Fruit fly (Drosophila melanogaster) whole organism, embryonic: ENCODE data around the gene Oseg1.
A peak's percentile ranks its signal among the peaks of the same experiment; 100 is the strongest.

Experiments used
- Aef1 ChIP-seq: fragments of 200-800 bp; sonication (Bioruptor generic); IDR thresholded peaks from 3 replicates; pipeline ENCODE4 v1.3.6; 2022; ENCODE audit warnings: missing biosample characterization, missing genetic modification characterization
- Atf6 ChIP-seq: fragments of 200-800 bp; sonication (Bioruptor generic); IDR thresholded peaks from 2 replicates; pipeline ENCODE4 v1.3.6; 2022; ENCODE audit warnings: missing biosample characterization, missing genetic modification characterization
- BEAF-32 ChIP-seq: fragments of 200-800 bp; sonication (Bioruptor generic); optimal IDR thresholded peaks from 3 replicates; lab custom pipeline; 2017; ENCODE audit warnings: missing biosample characterization, missing genetic modification characterization, mild to moderate bottlenecking, moderate library complexity, missing genetic modification reagents
- CG10979 ChIP-seq: fragments of 200-800 bp; sonication (Bioruptor generic); optimal IDR thresholded peaks from 2 replicates; lab custom pipeline; 2018; ENCODE audit warnings: missing biosample characterization, mild to moderate bottlenecking, missing genetic modification characterization, moderate library complexity
- CG11085 ChIP-seq: fragments of 200-800 bp; sonication (Bioruptor generic); IDR thresholded peaks from 2 replicates; pipeline ENCODE4 v1.3.6; 2022; ENCODE audit warnings: missing biosample characterization, missing genetic modification characterization
- CG12155 ChIP-seq: fragments of 200-800 bp; sonication (Bioruptor generic); optimal IDR thresholded peaks from 3 replicates; lab custom pipeline; 2016; ENCODE audit warnings: missing biosample characterization, missing genetic modification characterization
- CG12659 ChIP-seq: fragments of 200-800 bp; sonication (Bioruptor generic); optimal IDR thresholded peaks from 3 replicates; lab custom pipeline; 2017; ENCODE audit warnings: mild to moderate bottlenecking, missing biosample characterization, missing genetic modification reagents, missing genetic modification characterization
- CG14014 ChIP-seq: fragments of 200-800 bp; sonication (Bioruptor generic); IDR thresholded peaks from 2 replicates; pipeline ENCODE4 v1.3.6; 2022; ENCODE audit warnings: missing biosample characterization, missing genetic modification characterization
- CG15514 ChIP-seq: fragments of 200-800 bp; sonication (Bioruptor generic); optimal IDR thresholded peaks from 3 replicates; lab custom pipeline; 2017; ENCODE audit warnings: missing biosample characterization, missing genetic modification characterization, mild to moderate bottlenecking, moderate library complexity, missing genetic modification reagents
- CG15696 ChIP-seq: fragments of 200-800 bp; sonication (Bioruptor generic); optimal IDR thresholded peaks from 2 replicates; lab custom pipeline; 2019; ENCODE audit warnings: missing biosample characterization, mild to moderate bottlenecking, missing genetic modification characterization, moderate library complexity
- CG16779 ChIP-seq: fragments of 200-800 bp; sonication (Bioruptor generic); IDR thresholded peaks from 2 replicates; pipeline ENCODE4 v1.3.6; 2022; ENCODE audit warnings: missing biosample characterization, missing genetic modification characterization
- CG16815 ChIP-seq: fragments of 200-800 bp; sonication (Bioruptor generic); optimal IDR thresholded peaks from 3 replicates; lab custom pipeline; 2017; ENCODE audit warnings: missing biosample characterization, mild to moderate bottlenecking, missing genetic modification characterization
- CG17829 ChIP-seq: fragments of 200-800 bp; optimal IDR thresholded peaks from 2 replicates; lab custom pipeline; 2019; ENCODE audit warnings: missing biosample characterization, mild to moderate bottlenecking, missing genetic modification characterization, moderate library complexity
- CG2116 ChIP-seq: fragments of 200-800 bp; sonication (Bioruptor generic); optimal IDR thresholded peaks from 3 replicates; lab custom pipeline; 2018; ENCODE audit warnings: missing biosample characterization, mild to moderate bottlenecking, missing genetic modification characterization
- CG2889 ChIP-seq: fragments of 200-800 bp; sonication (Bioruptor generic); IDR thresholded peaks from 3 replicates; pipeline ENCODE4 v1.3.6; 2022; ENCODE audit warnings: missing biosample characterization, missing genetic modification characterization
- CG5953 ChIP-seq: fragments of 200-800 bp; sonication (Bioruptor generic); IDR thresholded peaks from 2 replicates; pipeline ENCODE4 v1.3.6; 2022; ENCODE audit warnings: missing biosample characterization, missing genetic modification characterization
- CG6689 ChIP-seq: fragments of 200-800 bp; sonication (Bioruptor generic); IDR thresholded peaks from 2 replicates; pipeline ENCODE4 v1.3.6; 2022; ENCODE audit warnings: missing biosample characterization, missing genetic modification characterization
- CG7271 ChIP-seq: fragments of 200-800 bp; sonication (Bioruptor generic); optimal IDR thresholded peaks from 2 replicates; lab custom pipeline; 2018; ENCODE audit warnings: missing biosample characterization, mild to moderate bottlenecking, missing genetic modification characterization, moderate library complexity
- CG7786 ChIP-seq: fragments of 200-800 bp; sonication (Bioruptor generic); optimal IDR thresholded peaks from 2 replicates; lab custom pipeline; 2016; ENCODE audit warnings: missing biosample characterization, missing genetic modification characterization
- CG7928 ChIP-seq: fragments of 200-800 bp; sonication (Bioruptor generic); optimal IDR thresholded peaks from 2 replicates; lab custom pipeline; 2017; ENCODE audit warnings: missing biosample characterization, mild to moderate bottlenecking, missing genetic modification characterization
- CG8290 ChIP-seq, 3 experiments: fragments of 200-800 bp; sonication (Bioruptor generic); optimal IDR thresholded peaks; 2 replicates each; lab custom pipeline; 2016 to 2019; ENCODE audit warnings: missing biosample characterization in 3 of 3, missing genetic modification characterization in 3 of 3, mild to moderate bottlenecking in 2 of 3, moderate library complexity in 1 of 3
- CG8388 ChIP-seq: fragments of 200-800 bp; sonication (Bioruptor generic); optimal IDR thresholded peaks from 2 replicates; lab custom pipeline; 2019; ENCODE audit warnings: missing biosample characterization, mild to moderate bottlenecking, missing genetic modification characterization, moderate library complexity
- CG9609 ChIP-seq: fragments of 200-800 bp; sonication (Bioruptor generic); optimal IDR thresholded peaks from 3 replicates; lab custom pipeline; 2016; ENCODE audit warnings: missing biosample characterization, missing genetic modification characterization
- CkIIα-i1 ChIP-seq: fragments of 200-800 bp; sonication (Bioruptor generic); IDR thresholded peaks from 2 replicates; pipeline ENCODE4 v1.3.6; 2022; ENCODE audit warnings: missing biosample characterization, missing genetic modification characterization
- D ChIP-seq, 2 experiments: fragments of 200-800 bp in 1 of 2; fragments of >200 bp in 1 of 2; sonication (Bioruptor generic) in 1 of 2; optimal IDR thresholded peaks; 2 replicates in 1 of 2; 3 replicates in 1 of 2; lab custom pipeline; 2017; ENCODE audit warnings: mild to moderate bottlenecking in 1 of 2, missing biosample characterization in 1 of 2, missing genetic modification characterization in 1 of 2, missing genetic modification reagents in 1 of 2
- Doc3 ChIP-seq: fragments of 200-800 bp; sonication (Bioruptor generic); IDR thresholded peaks from 3 replicates; pipeline ENCODE4 v1.3.6; 2022; ENCODE audit warnings: missing biosample characterization, missing genetic modification characterization; ENCODE audit not compliant: partially characterized antibody
- Dp ChIP-seq: fragments of 200-800 bp; sonication (Bioruptor generic); optimal IDR thresholded peaks from 2 replicates; lab custom pipeline; 2018; ENCODE audit warnings: missing biosample characterization, mild to moderate bottlenecking, missing genetic modification characterization, moderate library complexity
- Hr78 ChIP-seq, 2 experiments: fragments of 200-800 bp in 1 of 2; fragments of >200 bp in 1 of 2; sonication (Bioruptor generic) in 1 of 2; optimal IDR thresholded peaks; 2 replicates each; lab custom pipeline; 2017 to 2019; ENCODE audit warnings: missing biosample characterization in 2 of 2, missing genetic modification characterization in 2 of 2, mild to moderate bottlenecking in 1 of 2, moderate library complexity in 1 of 2
- Myb ChIP-seq: fragments of 200-800 bp; sonication (Bioruptor generic); optimal IDR thresholded peaks from 2 replicates; lab custom pipeline; 2016; ENCODE audit warnings: missing biosample characterization, missing genetic modification characterization
- NK7.1 ChIP-seq: fragments of 200-800 bp; sonication (Bioruptor generic); optimal IDR thresholded peaks from 3 replicates; lab custom pipeline; 2016; ENCODE audit warnings: missing biosample characterization, missing genetic modification characterization
- Nf-YB ChIP-seq: fragments of 200-800 bp; sonication (Bioruptor generic); optimal IDR thresholded peaks from 3 replicates; lab custom pipeline; 2019; ENCODE audit warnings: missing biosample characterization, mild to moderate bottlenecking, missing genetic modification characterization, moderate library complexity
- NfI ChIP-seq: fragments of 200-800 bp; sonication (Bioruptor generic); optimal IDR thresholded peaks from 3 replicates; lab custom pipeline; 2018; ENCODE audit warnings: missing biosample characterization, mild to moderate bottlenecking, missing genetic modification characterization, moderate library complexity
- Optix ChIP-seq: fragments of 200-800 bp; sonication (Bioruptor generic); IDR thresholded peaks from 3 replicates; pipeline ENCODE4 v1.3.6; 2022; ENCODE audit warnings: missing biosample characterization, missing genetic modification characterization
- chif ChIP-seq, 2 experiments: fragments of 200-800 bp; sonication (Bioruptor generic); optimal IDR thresholded peaks; 3 replicates each; lab custom pipeline; 2016; ENCODE audit warnings: missing biosample characterization in 2 of 2, missing genetic modification characterization in 2 of 2
- cwo ChIP-seq: fragments of 200-800 bp; sonication (Bioruptor generic); optimal IDR thresholded peaks from 3 replicates; lab custom pipeline; 2017; ENCODE audit warnings: missing biosample characterization, missing genetic modification characterization, mild to moderate bottlenecking, moderate library complexity, missing genetic modification reagents
- eyg ChIP-seq: fragments of 200-800 bp; sonication (Bioruptor generic); optimal IDR thresholded peaks from 3 replicates; lab custom pipeline; 2016; ENCODE audit warnings: missing biosample characterization, missing genetic modification characterization
- gro ChIP-seq: fragments of 200-800 bp; sonication (Bioruptor generic); optimal IDR thresholded peaks from 2 replicates; lab custom pipeline; 2016; ENCODE audit warnings: missing biosample characterization, missing genetic modification characterization
- h ChIP-seq: fragments of >200 bp; optimal IDR thresholded peaks from 2 replicates; lab custom pipeline; 2017
- ham ChIP-seq: fragments of 200-800 bp; sonication (Bioruptor generic); IDR thresholded peaks from 2 replicates; pipeline ENCODE4 v1.3.6; 2022; ENCODE audit warnings: missing biosample characterization, missing genetic modification characterization
- hkb ChIP-seq, 2 experiments: fragments of 200-800 bp in 1 of 2; fragments of >200 bp in 1 of 2; sonication (Bioruptor generic) in 1 of 2; IDR thresholded peaks in 1 of 2; optimal IDR thresholded peaks in 1 of 2; 2 replicates each; pipeline versions ENCODE4 v1.3.6 to Lab custom; 2017 to 2022; ENCODE audit warnings: missing biosample characterization in 1 of 2, missing genetic modification characterization in 1 of 2
- ken ChIP-seq: fragments of 200-800 bp; sonication (Bioruptor generic); IDR thresholded peaks from 3 replicates; pipeline ENCODE4 v1.3.6; 2022; ENCODE audit warnings: missing biosample characterization, missing genetic modification characterization
- lab ChIP-seq: fragments of 200-800 bp; sonication (Bioruptor generic); optimal IDR thresholded peaks from 3 replicates; lab custom pipeline; 2017; ENCODE audit warnings: missing biosample characterization, missing genetic modification characterization, mild to moderate bottlenecking, moderate library complexity, missing genetic modification reagents
- phol ChIP-seq: fragments of 200-800 bp; sonication (Bioruptor generic); optimal IDR thresholded peaks from 3 replicates; lab custom pipeline; 2018; ENCODE audit warnings: missing biosample characterization, mild to moderate bottlenecking, missing genetic modification characterization, moderate library complexity
- psq ChIP-seq: fragments of 200-800 bp; sonication (Bioruptor generic); optimal IDR thresholded peaks from 2 replicates; lab custom pipeline; 2017; ENCODE audit warnings: missing biosample characterization, missing genetic modification characterization
- row ChIP-seq: fragments of 200-800 bp; sonication (Bioruptor generic); IDR thresholded peaks from 3 replicates; pipeline ENCODE4 v1.3.6; 2022; ENCODE audit warnings: missing biosample characterization, missing genetic modification characterization
- sens ChIP-seq: fragments of 200-800 bp; sonication (Bioruptor generic); peaks from one replicate; lab custom pipeline; 2016; ENCODE audit warnings: missing biosample characterization, missing genetic modification characterization
- tap ChIP-seq: fragments of 200-800 bp; optimal IDR thresholded peaks from 3 replicates; lab custom pipeline; 2019; ENCODE audit warnings: missing biosample characterization, mild to moderate bottlenecking, missing genetic modification characterization, moderate library complexity
- tna ChIP-seq: fragments of 200-800 bp; sonication (Bioruptor generic); IDR thresholded peaks from 2 replicates; pipeline ENCODE4 v1.3.6; 2022; ENCODE audit warnings: missing biosample characterization, missing genetic modification characterization; ENCODE audit not compliant: partially characterized antibody
- usp ChIP-seq: fragments of >200 bp; optimal IDR thresholded peaks from 2 replicates; lab custom pipeline; 2017; ENCODE audit warnings: missing biosample characterization, missing genetic modification characterization
- z ChIP-seq: fragments of 200-800 bp; sonication (Bioruptor generic); IDR thresholded peaks from 3 replicates; pipeline ENCODE4 v1.3.6; 2022; ENCODE audit warnings: missing biosample characterization, missing genetic modification characterization
- zfh1 ChIP-seq: fragments of 200-800 bp; sonication (Bioruptor generic); IDR thresholded peaks from 3 replicates; pipeline ENCODE4 v1.3.6; 2022; ENCODE audit warnings: missing biosample characterization, missing genetic modification characterization

The Oseg1 gene

dm6 chr3L:8411439-8411897, 1.2 kb downstream of the Oseg1 start, which contains the start of gene Exo70 (continued):
- TF ChIP-seq eyg (GFP tag; lab: Kevin White, UChicago) = no peak
- peak; percentile 94 for TF ChIP-seq Myb
- no peak for TF ChIP-seq CG9609 (GFP tag; lab: Kevin White, UChicago)
- no peak for TF ChIP-seq NK7.1 (GFP tag; lab: Kevin White, UChicago)
- TF ChIP-seq BEAF-32 (GFP tag; lab: Kevin White, UChicago) = peak; percentile 43
- TF ChIP-seq usp (GFP tag; lab: Kevin White, UChicago) = no peak
- TF ChIP-seq CG12155 (GFP tag; lab: Kevin White, UChicago) = peak; percentile 11
- TF ChIP-seq tap (tag; lab: Kevin White, UChicago) = no peak
- peak; percentile 2 for TF ChIP-seq Dp (GFP tag; lab: Kevin White, UChicago)
- no peak for TF ChIP-seq z (GFP tag; lab: Robert Waterston, UW)
- no peak for TF ChIP-seq chif (GFP tag; optimal IDR thresholded peaks at IDR 0.05; lab: Kevin White, UChicago)
- no peak for TF ChIP-seq ham (GFP tag; lab: Robert Waterston, UW)
- no peak for TF ChIP-seq lab (GFP tag; lab: Kevin White, UChicago)
- TF ChIP-seq gro (GFP tag; lab: Kevin White, UChicago) = no peak
- peak; percentile 66 for TF ChIP-seq CG2116 (GFP tag; lab: Kevin White, UChicago)
- TF ChIP-seq CG8388 (GFP tag; lab: Kevin White, UChicago) = no peak
- TF ChIP-seq row (GFP tag; lab: Robert Waterston, UW) = peak; percentile 85
- peak; percentile 90 for TF ChIP-seq sens
- TF ChIP-seq CG7928 (GFP tag; lab: Kevin White, UChicago) = no peak
- no peak for TF ChIP-seq CG5953 (GFP tag; lab: Robert Waterston, UW)
- no peak for TF ChIP-seq D (optimal IDR thresholded peaks at IDR 0.05; lab: Kevin White, UChicago)
- TF ChIP-seq D (GFP tag; optimal IDR thresholded peaks at IDR 0.05; lab: Kevin White, UChicago) = no peak
- no peak for TF ChIP-seq CG14014 (GFP tag; lab: Robert Waterston, UW)
- TF ChIP-seq Nf-YB = no peak
- TF ChIP-seq psq = no peak
- no peak for TF ChIP-seq CG16779 (GFP tag; lab: Robert Waterston, UW)
- no peak for TF ChIP-seq zfh1
- no peak for TF ChIP-seq CG16815
- TF ChIP-seq CG2889 (GFP tag; lab: Robert Waterston, UW) = no peak
- TF ChIP-seq CkIIα-i1 (GFP tag; lab: Robert Waterston, UW) = no peak
- TF ChIP-seq CG10979 (tag; lab: Kevin White, UChicago) = peak; percentile 15
- TF ChIP-seq CG17829 (tag; lab: Kevin White, UChicago) = no peak
- no peak for TF ChIP-seq cwo (GFP tag; lab: Kevin White, UChicago)
- TF ChIP-seq CG7271 = no peak
- TF ChIP-seq ken (GFP tag; lab: Robert Waterston, UW) = no peak
- TF ChIP-seq CG6689 = no peak
- no peak for TF ChIP-seq NfI
- TF ChIP-seq, all 482 proteins: peak for 63

dm6 chr3L:8405123-8405522, 7.5 kb downstream of the Oseg1 start, which contains the start of the genes Tpt, mkg-p and CG13667:
Tpt (minus strand) TSS chr3L:8405277.
mkg-p (minus strand) TSS chr3L:8405277.
CG13667 (plus strand) TSS chr3L:8405454.
- TF ChIP-seq Doc3 (peak; percentile 63; the same call in 2 of the 3 replicates), phol (tag; lab: Kevin White, UChicago) (peak; percentile 47), hkb (optimal IDR thresholded peaks at IDR 0.05; lab: Kevin White, UChicago) (no peak), hkb (GFP tag; IDR thresholded peaks at IDR 0.05; lab: Robert Waterston, UW) (no peak), h (no peak), CG15696 (no peak), CG11085 (GFP tag; lab: Robert Waterston, UW) (no peak), CG15514 (GFP tag; lab: Kevin White, UChicago) (peak; percentile 66), CG7786 (GFP tag; lab: Kevin White, UChicago) (no peak), Atf6 (GFP tag; lab: Robert Waterston, UW) (no peak), Hr78 (GFP tag; optimal IDR thresholded peaks at IDR 0.05; lab: Kevin White, UChicago) (no peak), Optix (GFP tag; lab: Robert Waterston, UW) (no peak), Aef1 (no peak), CG10979 (tag; lab: Kevin White, UChicago) (no peak), CG12659 (GFP tag; lab: Kevin White, UChicago) (peak; percentile 82), BEAF-32 (GFP tag; lab: Kevin White, UChicago) (peak; percentile 88), CG8290 (GFP tag; optimal IDR thresholded peaks at IDR 0.05; lab: Kevin White, UChicago) (no peak), CG8290 (tag; optimal IDR thresholded peaks at IDR 0.05; lab: Kevin White, UChicago) (no peak), tna (GFP tag; lab: Robert Waterston, UW) (no peak; the same call in 1 of the 2 replicates)
